Worm (Caenorhabditis elegans): Measurements from ENCODE around the gene F59B2.8.

F59B2.8 gene

DNA sequence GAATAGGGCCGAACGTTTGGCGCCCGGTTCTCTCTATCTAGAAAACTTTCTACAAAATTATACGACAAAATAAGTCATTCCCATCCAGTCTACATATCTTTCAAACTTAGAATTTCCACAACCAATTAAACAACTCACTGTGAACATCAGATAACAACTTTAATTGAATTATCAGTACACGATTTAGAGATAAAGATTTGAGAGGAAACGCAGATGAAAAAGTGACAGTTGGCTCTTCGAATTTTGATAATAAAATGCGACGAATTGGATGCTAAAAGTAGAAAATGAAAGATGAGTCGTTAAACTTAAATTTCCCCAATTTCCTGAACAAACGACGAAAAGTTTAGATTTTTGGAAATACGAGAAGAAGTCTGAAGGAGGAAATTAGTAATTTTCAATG, 25.0 kb upstream of the F59B2.8 start:
- TF ChIP-seq dmd-6 (GFP tag; IDR thresholded peaks at IDR 0.05) (peak; percentile 53), ceh-32 (tag; optimal IDR thresholded peaks at IDR 0.05; ENCODE audit: poor library complexity) (no peak), hif-1 (tag; optimal IDR thresholded peaks at IDR 0.05) (no peak), pqm-1 (tag; optimal IDR thresholded peaks at IDR 0.05) (peak; percentile 88), nhr-28 (tag; optimal IDR thresholded peaks at IDR 0.05) (peak; percentile 46), daf-16 (GFP tag; optimal IDR thresholded peaks at IDR 0.05) (no peak), daf-16 (tag; optimal IDR thresholded peaks at IDR 0.05) (peak; percentile 66), tra-1 (GFP tag; IDR thresholded peaks at IDR 0.05) (0 out of 2 replicates have a peak, but pooled peaks have one; percentile 23), hlh-11 (tag; optimal IDR thresholded peaks at IDR 0.05) (peak; percentile 46), dve-1 (tag; optimal IDR thresholded peaks at IDR 0.05; ENCODE audit: insufficient read depth) (peak; percentile 83), php-3 (GFP tag; IDR thresholded peaks at IDR 0.05) (peak; percentile 87)

DNA sequence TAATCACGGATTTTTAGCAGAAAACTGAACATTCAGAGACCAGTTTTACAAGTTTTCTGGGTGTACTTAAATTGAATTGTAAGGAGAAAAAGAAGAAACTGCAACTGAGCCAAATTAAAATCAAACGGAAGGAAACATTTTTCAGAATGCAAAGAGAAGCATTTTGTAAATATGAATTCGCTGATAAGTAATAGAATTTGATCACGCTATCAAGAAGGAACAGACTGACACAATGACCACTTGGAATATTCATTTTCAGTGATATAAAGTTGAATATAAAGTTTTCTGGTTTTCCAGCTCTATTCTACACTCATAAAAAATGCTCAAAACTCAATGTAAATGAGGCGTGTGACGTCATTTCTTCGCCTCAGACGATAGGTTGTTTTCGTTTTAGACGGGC, 24.1 kb upstream of the F59B2.8 start:
- no peak for TF ChIP-seq ctbp-1 (GFP tag; IDR thresholded peaks at IDR 0.05)
- TF ChIP-seq dmd-6 (GFP tag; IDR thresholded peaks at IDR 0.05): 0 out of 2 replicates have a peak, but pooled peaks have one; percentile 27

DNA sequence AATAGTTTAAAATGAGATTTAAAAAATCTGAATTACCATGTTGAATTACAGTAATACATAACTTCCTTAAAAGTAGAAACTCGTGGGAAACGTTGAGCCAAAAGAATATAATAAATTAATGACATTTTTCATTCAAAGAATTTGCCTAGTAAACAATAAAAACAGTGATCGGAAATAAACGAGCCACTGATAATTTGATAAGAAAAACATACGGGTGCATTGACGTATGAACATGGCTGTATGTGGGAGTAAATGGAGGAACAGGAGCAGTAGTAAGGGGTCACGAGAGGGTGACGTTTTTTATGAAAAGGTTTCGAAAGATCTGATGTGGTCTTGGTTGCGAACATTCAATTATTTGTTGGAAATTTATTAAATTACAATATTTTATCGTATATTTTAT, 20.8 kb upstream of the F59B2.8 start:
- TF ChIP-seq Y48G9A.11 (GFP tag; IDR thresholded peaks at IDR 0.05) (no peak), ceh-62 (tag; optimal IDR thresholded peaks at IDR 0.05) (no peak), hlh-30 (tag; optimal IDR thresholded peaks at IDR 0.05; ENCODE audit: insufficient read depth) (peak; percentile 10), nhr-28 (tag; optimal IDR thresholded peaks at IDR 0.05) (peak; percentile 13), daf-16 (GFP tag; optimal IDR thresholded peaks at IDR 0.05) (no peak), daf-16 (tag; optimal IDR thresholded peaks at IDR 0.05) (peak; percentile 61), pqm-1 (tag; optimal IDR thresholded peaks at IDR 0.05) (peak; percentile 54), dve-1 (tag; optimal IDR thresholded peaks at IDR 0.05; ENCODE audit: insufficient read depth) (peak; percentile 15), F37D6.2 (tag; optimal IDR thresholded peaks at IDR 0.05) (no peak), nhr-77 (tag; optimal IDR thresholded peaks at IDR 0.05) (peak; percentile 16), mxl-2 (GFP tag; conservative IDR thresholded peaks at IDR 0.05) (no peak), lin-39 (tag; optimal IDR thresholded peaks at IDR 0.05) (no peak)

DNA sequence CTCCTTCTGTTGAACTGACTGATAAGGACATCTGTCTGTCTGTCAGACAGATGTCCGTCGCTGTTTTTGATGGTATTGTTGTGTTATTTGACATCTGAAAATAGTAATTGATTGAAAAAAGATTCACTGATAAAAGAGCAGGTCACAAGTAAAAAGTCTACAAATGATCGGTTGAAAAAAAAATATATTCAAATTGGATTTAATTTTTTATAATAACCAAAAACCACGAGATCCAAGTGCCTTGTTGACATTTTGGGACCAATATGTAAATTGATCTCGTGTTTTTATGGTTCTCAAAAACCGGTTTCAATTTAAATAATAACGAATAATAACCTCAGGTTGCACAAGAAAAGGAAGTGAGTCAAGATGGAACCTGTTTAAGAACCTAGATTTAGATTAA, 17.0 kb upstream of the F59B2.8 start, which contains the start of gene F59B2.13:
Gene F59B2.13, minus strand, starts transcription at position 101 of the 400 bp plus-strand sequence.
- TF ChIP-seq dmd-6 (GFP tag; IDR thresholded peaks at IDR 0.05): no peak
- TF ChIP-seq ZK546.5 (tag; optimal IDR thresholded peaks at IDR 0.05): no peak
- TF ChIP-seq mxl-2 (GFP tag; conservative IDR thresholded peaks at IDR 0.05): no peak
- TF ChIP-seq duxl-1 (tag; optimal IDR thresholded peaks at IDR 0.05; ENCODE audit: poor library complexity): no peak
- no peak for TF ChIP-seq nhr-77 (tag; optimal IDR thresholded peaks at IDR 0.05)
- TF ChIP-seq fos-1 (tag; optimal IDR thresholded peaks at IDR 0.05): no peak
- TF ChIP-seq nhr-42 (GFP tag; IDR thresholded peaks at IDR 0.05): no peak
- TF ChIP-seq snpc-4 (tag; optimal IDR thresholded peaks at IDR 0.05): no peak
- no peak for TF ChIP-seq F44E2.7 (GFP tag; IDR thresholded peaks at IDR 0.05)
- TF ChIP-seq ctbp-1 (GFP tag; IDR thresholded peaks at IDR 0.05): no peak
- no peak for TF ChIP-seq nhr-102 (tag; optimal IDR thresholded peaks at IDR 0.05)
- no peak for TF ChIP-seq hif-1 (tag; optimal IDR thresholded peaks at IDR 0.05)

DNA sequence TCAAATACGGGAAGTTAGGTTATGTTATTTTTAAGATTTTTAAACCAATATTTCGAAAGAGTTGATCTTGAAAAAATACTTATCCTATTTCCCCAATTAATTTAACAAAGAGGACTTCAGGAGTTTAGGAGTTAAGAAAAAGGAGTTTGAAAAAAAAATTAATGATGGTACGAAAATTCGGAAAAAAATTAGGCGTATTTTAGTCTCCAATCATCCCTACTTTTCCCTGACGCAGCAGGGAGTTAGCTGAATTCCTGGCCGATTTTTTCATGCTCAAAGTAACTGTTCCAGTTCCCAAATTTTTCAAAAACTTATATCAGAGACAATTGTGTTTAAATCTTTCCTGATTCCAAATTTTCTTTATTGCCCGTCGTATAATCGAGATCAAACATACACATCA, 13.6 kb upstream of the F59B2.8 start:
- no peak for TF ChIP-seq saeg-2 (GFP tag; IDR thresholded peaks at IDR 0.05)
- TF ChIP-seq unc-62 (GFP tag; optimal IDR thresholded peaks at IDR 0.05 in 1 of 2): peak in 1 of 2 experiments; percentile 92
- no peak for TF ChIP-seq unc-62 (tag; optimal IDR thresholded peaks at IDR 0.05)

DNA sequence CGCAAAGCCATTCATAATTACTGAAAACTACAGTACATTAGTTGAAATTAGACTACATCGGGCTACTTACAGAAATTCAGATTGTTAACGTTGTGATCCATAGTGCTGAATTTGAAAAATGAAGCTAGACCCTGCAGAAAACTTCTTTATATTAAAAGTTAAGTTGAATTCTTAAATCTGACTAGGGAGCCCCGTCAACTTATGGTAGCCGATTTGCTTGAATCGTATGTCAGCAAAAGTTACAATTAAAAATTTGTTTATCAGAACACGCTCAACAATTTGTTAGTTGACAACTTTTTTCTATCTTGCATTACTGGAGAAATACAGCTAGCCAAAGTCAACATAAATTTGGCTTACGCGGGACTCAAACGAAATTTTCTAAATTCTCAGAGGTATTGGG, 12.5 kb upstream of the F59B2.8 start, which contains the start of gene F59B2.14:
Gene F59B2.14, minus strand, starts transcription at position 101 of the 400 bp plus-strand sequence.
- TF ChIP-seq arid-1 (GFP tag; conservative IDR thresholded peaks at IDR 0.05): no peak
- TF ChIP-seq Y75B8A.6 (GFP tag; IDR thresholded peaks at IDR 0.05): no peak
- no peak for TF ChIP-seq zfp-3 (GFP tag; conservative IDR thresholded peaks at IDR 0.05)
